Worm (Caenorhabditis elegans): Measurements from ENCODE around the gene ZK688.12.
A peak's percentile ranks its signal among the peaks of the same experiment; 100 is the strongest.

Gene ZK688.12

DNA sequence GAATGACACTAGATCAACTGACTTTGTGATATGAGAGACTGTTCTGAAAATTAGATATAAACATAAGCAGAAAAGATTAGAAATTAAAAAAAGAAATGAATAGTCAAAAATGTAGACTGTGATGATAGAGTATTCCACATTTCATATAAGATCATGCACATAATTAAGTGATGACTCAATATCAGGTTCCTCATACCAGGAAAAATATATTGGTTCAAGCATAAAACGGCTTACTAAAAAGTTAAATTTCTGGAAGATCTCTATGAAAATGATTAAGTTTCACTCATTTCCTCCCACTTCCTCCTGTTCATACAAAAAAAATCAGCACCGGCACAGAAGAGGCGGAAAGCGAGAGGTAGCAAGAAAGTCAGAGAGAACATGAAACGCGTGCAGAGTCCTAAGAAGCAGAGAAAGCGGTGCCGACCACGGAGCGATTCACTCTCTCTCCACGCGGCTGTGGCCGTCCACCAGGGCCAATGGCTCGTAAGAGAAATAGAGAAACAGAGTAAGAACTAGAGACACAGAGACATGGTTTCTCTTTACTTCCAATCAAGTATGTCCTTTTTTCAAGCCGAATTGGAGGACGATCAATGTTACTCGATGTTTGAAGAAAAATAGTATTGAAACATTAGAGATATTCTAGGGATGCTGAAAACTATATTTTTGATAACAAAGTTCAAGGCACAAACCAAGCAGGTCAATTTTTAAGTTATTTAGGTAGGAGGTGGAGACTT, 21.6 kb downstream of the ZK688.12 start, which contains the start of the genes ZK688.5 and fahd-1 (continued):
- TF ChIP-seq ceh-40 (GFP tag; IDR thresholded peaks at IDR 0.05) (no peak), B0336.3 (GFP tag; IDR thresholded peaks at IDR 0.05) (0 out of 2 replicates have a peak, but pooled peaks have one; percentile 52), cebp-1 (GFP tag; IDR thresholded peaks at IDR 0.05) (no peak), cebp-1 (tag; optimal IDR thresholded peaks at IDR 0.05) (peak; percentile 75), madf-3 (GFP tag; IDR thresholded peaks at IDR 0.05) (no peak), lsy-27 (tag; optimal IDR thresholded peaks at IDR 0.05; ENCODE audit: borderline replicate concordance, insufficient read depth) (peak; percentile 71), nhr-80 (tag; optimal IDR thresholded peaks at IDR 0.05) (peak; percentile 91), let-526 (GFP tag; IDR thresholded peaks at IDR 0.05) (peak; percentile 50; the same call in 1 of the 2 replicates), ztf-3 (GFP tag; optimal IDR thresholded peaks at IDR 0.05) (no peak), ceh-27 (GFP tag; optimal IDR thresholded peaks at IDR 0.05) (peak; percentile 44), K11D2.4 (GFP tag; IDR thresholded peaks at IDR 0.05) (0 out of 2 replicates have a peak, but pooled peaks have one; percentile 10), ets-4 (GFP tag; optimal IDR thresholded peaks at IDR 0.05) (no peak), unc-62 (GFP tag; optimal IDR thresholded peaks at IDR 0.05) (peak; percentile 23), ztf-6 (GFP tag; IDR thresholded peaks at IDR 0.05) (no peak), Y53G8AR.9 (GFP tag; conservative IDR thresholded peaks at IDR 0.05) (peak; percentile 56; the same call in 1 of the 2 replicates), ztf-25 (GFP tag; IDR thresholded peaks at IDR 0.05) (no peak), Y53F4B.3 (GFP tag; IDR thresholded peaks at IDR 0.05) (no peak), attf-3 (GFP tag; conservative IDR thresholded peaks at IDR 0.05) (0 out of 2 replicates have a peak, but pooled peaks have one; percentile 22), let-607 (tag; optimal IDR thresholded peaks at IDR 0.05) (peak; percentile 27 to 51)

DNA sequence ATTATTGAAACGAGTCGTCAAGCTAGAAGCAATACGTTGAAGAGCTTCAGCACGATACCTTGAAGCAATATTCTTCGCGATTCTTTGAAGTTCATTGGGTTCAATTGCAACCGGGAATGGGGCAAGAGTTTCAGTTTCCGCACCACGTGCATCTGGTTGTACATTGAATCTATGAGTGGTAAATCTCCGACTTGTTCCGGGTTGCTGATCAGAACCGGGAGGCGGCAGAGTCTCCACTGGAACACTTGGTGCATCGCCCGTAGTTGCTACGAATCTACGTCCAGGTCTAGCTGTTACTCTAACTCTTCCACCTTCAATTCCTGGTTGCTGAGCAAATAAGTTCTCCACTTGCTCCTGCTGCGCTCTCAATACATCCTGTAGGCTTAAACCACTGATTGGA, 24.4 kb downstream of the ZK688.12 start:
- TF ChIP-seq F55B11.4 (tag; optimal IDR thresholded peaks at IDR 0.05; ENCODE audit: borderline replicate concordance, insufficient read depth): no peak
- no peak for TF ChIP-seq dpl-1 (GFP tag; optimal IDR thresholded peaks at IDR 0.05)
- no peak for TF ChIP-seq tbx-9 (tag; optimal IDR thresholded peaks at IDR 0.05; ENCODE audit: borderline replicate concordance)
- no peak for TF ChIP-seq attf-3 (GFP tag; conservative IDR thresholded peaks at IDR 0.05)
- TF ChIP-seq ceh-91 (GFP tag; IDR thresholded peaks at IDR 0.05): no peak
- TF ChIP-seq somi-1 (GFP tag; optimal IDR thresholded peaks at IDR 0.05): no peak
- no peak for TF ChIP-seq B0035.1 (tag; optimal IDR thresholded peaks at IDR 0.05)
- TF ChIP-seq hmg-1.2 (GFP tag; IDR thresholded peaks at IDR 0.05): no peak

DNA sequence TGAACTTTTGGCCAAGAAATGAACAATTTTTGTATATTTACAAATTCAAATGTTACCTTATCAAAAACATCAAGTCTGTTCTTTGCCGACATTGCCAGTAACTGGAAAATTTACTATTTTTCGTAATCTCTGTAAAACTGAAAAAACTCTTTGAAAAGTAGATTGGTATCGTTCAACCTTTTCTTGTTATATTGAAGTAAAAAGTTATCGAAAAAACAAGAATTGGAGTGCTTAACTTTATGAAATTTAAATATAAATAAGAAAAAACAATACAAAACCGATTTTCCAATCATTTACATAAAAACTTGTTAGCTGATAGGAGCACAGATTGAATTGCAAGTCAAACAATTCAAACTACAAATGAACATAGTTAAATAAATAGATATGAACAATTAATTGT, 28.5 kb downstream of the ZK688.12 start, which contains the start of gene ZK688.11:
Gene ZK688.11, minus strand, starts transcription at position 101 of the 400 bp plus-strand sequence.
- TF ChIP-seq madf-3 (GFP tag; IDR thresholded peaks at IDR 0.05) (no peak), nfya-1 (tag; optimal IDR thresholded peaks at IDR 0.05; ENCODE audit: borderline replicate concordance, insufficient read depth) (no peak), let-607 (tag; optimal IDR thresholded peaks at IDR 0.05) (no peak), athp-1 (tag; optimal IDR thresholded peaks at IDR 0.05) (no peak), xnd-1 (tag; optimal IDR thresholded peaks at IDR 0.05) (no peak), ceh-79 (tag; optimal IDR thresholded peaks at IDR 0.05) (no peak), ztf-25 (GFP tag; IDR thresholded peaks at IDR 0.05) (no peak), lir-1 (GFP tag; conservative IDR thresholded peaks at IDR 0.05) (no peak), sptf-2 (GFP tag; optimal IDR thresholded peaks at IDR 0.05) (no peak), snpc-4 (GFP tag; optimal IDR thresholded peaks at IDR 0.05) (no peak), snpc-4 (tag; optimal IDR thresholded peaks at IDR 0.05) (no peak), attf-6 (GFP tag; IDR thresholded peaks at IDR 0.05) (no peak), Y56A3A.18 (GFP tag; IDR thresholded peaks at IDR 0.05) (no peak), rec-8 (tag; optimal IDR thresholded peaks at IDR 0.05) (no peak), B0019.2 (GFP tag; conservative IDR thresholded peaks at IDR 0.05) (no peak), hmg-1.2 (GFP tag; IDR thresholded peaks at IDR 0.05) (no peak), attf-5 (GFP tag; optimal IDR thresholded peaks at IDR 0.05) (no peak), hsf-1 (GFP tag; IDR thresholded peaks at IDR 0.05) (no peak), F10E7.11 (tag; optimal IDR thresholded peaks at IDR 0.05) (no peak), efl-1 (GFP tag; optimal IDR thresholded peaks at IDR 0.05) (no peak), ama-1 (optimal IDR thresholded peaks at IDR 0.05) (no peak), ama-1 (GFP tag; optimal IDR thresholded peaks at IDR 0.05) (no peak)
